Worm (Caenorhabditis elegans) whole organism, mixed stage, embryonic: ENCODE data around the gene nhr-58.

ENCODE experiments used
- lin-13 ChIP-seq: fragments of 150-350 bp; optimal IDR thresholded peaks from 2 replicates; lab custom pipeline; 2014; ENCODE audit warnings: missing biosample characterization, missing genetic modification characterization
- mep-1 ChIP-seq: fragments of 150-350 bp; optimal IDR thresholded peaks from 2 replicates; lab custom pipeline; 2017; ENCODE audit warnings: missing biosample characterization, missing genetic modification reagents, missing genetic modification characterization, inconsistent platforms
- nhr-237 ChIP-seq: fragments of 150-350 bp; optimal IDR thresholded peaks from 2 replicates; lab custom pipeline; 2014; ENCODE audit warnings: missing biosample characterization, missing genetic modification characterization
- ztf-11 ChIP-seq: fragments of 150-350 bp; optimal IDR thresholded peaks from 2 replicates; lab custom pipeline; 2014; ENCODE audit warnings: missing biosample characterization, missing genetic modification characterization

ce11 chrV:502803-503273 is 29.2 kb upstream of the nhr-58 start, which contains the start of gene T01G6.10:
- TF ChIP-seq mep-1 (tag; lab: Kevin White, UChicago) (no peak), ztf-11 (no peak), nhr-237 (no peak), lin-13 (no peak)
